Fruit fly (Drosophila melanogaster): ENCODE data around the gene CG13124.

Gene CG13124

DNA sequence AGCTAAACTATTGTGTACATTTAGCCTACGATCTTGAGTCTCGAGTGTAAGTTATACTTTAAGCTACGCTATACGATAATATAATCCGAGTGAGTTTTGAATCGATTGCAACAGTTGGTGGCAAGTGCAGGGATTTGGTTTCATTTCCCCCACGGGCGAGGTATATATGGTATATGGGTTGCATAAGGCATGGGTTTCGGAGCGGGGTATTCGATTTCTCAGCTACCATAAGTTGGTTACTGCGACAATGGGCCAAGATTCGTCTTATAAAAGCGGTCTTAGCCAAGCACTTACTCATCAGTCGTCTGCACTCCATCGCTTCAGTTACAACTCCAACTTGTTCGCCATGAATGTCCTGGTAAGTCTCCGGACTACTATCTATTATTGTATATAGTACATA is 21.8 kb upstream of the CG13124 start, which contains the start of gene CG42367:
TSS of gene CG42367 (plus strand) at position 301 of the 400 bp plus-strand sequence.
- TF ChIP-seq CG8159 (tag; optimal IDR thresholded peaks at IDR 0.05) = no peak
- TF ChIP-seq Pif1B (GFP tag; optimal IDR thresholded peaks at IDR 0.05) = no peak
- no peak for TF ChIP-seq CG32121 (GFP tag; IDR thresholded peaks at IDR 0.05)
- TF ChIP-seq CG4496 (GFP tag; IDR thresholded peaks at IDR 0.05) = no peak
- TF ChIP-seq CG12605 (GFP tag; IDR thresholded peaks at IDR 0.05) = no peak
- TF ChIP-seq D1 (tag; optimal IDR thresholded peaks at IDR 0.05) = no peak
- no peak for TF ChIP-seq Pif1A (GFP tag; optimal IDR thresholded peaks at IDR 0.05)
- no peak for TF ChIP-seq CG10348 (GFP tag; IDR thresholded peaks at IDR 0.05)
- TF ChIP-seq EcR (GFP tag; optimal IDR thresholded peaks at IDR 0.05) = no peak
- no peak for TF ChIP-seq fd96Ca (GFP tag; IDR thresholded peaks at IDR 0.05)
- no peak for TF ChIP-seq CG14655 (GFP tag; optimal IDR thresholded peaks at IDR 0.05)
- no peak for TF ChIP-seq CG17806 (tag; optimal IDR thresholded peaks at IDR 0.05)
- no peak for TF ChIP-seq CG13204 (GFP tag; optimal IDR thresholded peaks at IDR 0.05)
- TF ChIP-seq CG8301 (tag; optimal IDR thresholded peaks at IDR 0.05) = no peak
- TF ChIP-seq Snoo (tag; optimal IDR thresholded peaks at IDR 0.05) = no peak
- no peak for TF ChIP-seq gl (tag; optimal IDR thresholded peaks at IDR 0.05)
- TF ChIP-seq rn (GFP tag; IDR thresholded peaks at IDR 0.05) = no peak

DNA sequence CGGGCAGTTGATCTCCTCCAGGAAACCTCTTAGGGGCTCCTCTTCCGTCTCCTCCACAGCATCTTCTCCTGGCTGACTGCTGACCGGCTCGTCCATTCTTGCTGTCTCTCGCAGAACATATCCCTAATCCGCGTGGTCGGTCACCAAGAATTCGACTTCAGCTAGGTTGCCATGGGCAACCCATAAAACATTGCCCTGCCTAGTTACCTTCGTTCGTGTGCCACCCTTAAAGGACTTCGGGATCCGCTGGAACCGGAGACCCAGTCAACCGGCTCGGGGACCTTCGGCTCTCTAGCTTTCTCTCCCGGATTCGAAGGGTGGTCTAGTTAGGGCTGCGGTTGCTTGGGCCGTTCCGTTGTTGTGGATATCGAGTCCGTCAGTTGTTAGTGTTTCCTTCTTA is 16.3 kb upstream of the CG13124 start, which contains the start of the genes TbCMF46 and CG42366:
TSS of gene TbCMF46 (minus strand) at position 101 of the 400 bp plus-strand sequence.
TSS of gene CG42366 (plus strand) at position 397 of the 400 bp plus-strand sequence.
- TF ChIP-seq CG8159 (tag; optimal IDR thresholded peaks at IDR 0.05) = no peak
- no peak for TF ChIP-seq CG14655 (GFP tag; optimal IDR thresholded peaks at IDR 0.05)
- TF ChIP-seq CG34367 (tag; optimal IDR thresholded peaks at IDR 0.05) = no peak
- TF ChIP-seq Ets98B (GFP tag; IDR thresholded peaks at IDR 0.05) = no peak
- no peak for TF ChIP-seq fd96Ca (GFP tag; IDR thresholded peaks at IDR 0.05)
- TF ChIP-seq rn (GFP tag; IDR thresholded peaks at IDR 0.05) = no peak
- TF ChIP-seq CG4496 (GFP tag; IDR thresholded peaks at IDR 0.05) = no peak
- TF ChIP-seq gl (tag; optimal IDR thresholded peaks at IDR 0.05) = no peak
- TF ChIP-seq D1 (tag; optimal IDR thresholded peaks at IDR 0.05) = no peak
- no peak for TF ChIP-seq Pif1B (GFP tag; optimal IDR thresholded peaks at IDR 0.05)
- no peak for TF ChIP-seq CG17806 (tag; optimal IDR thresholded peaks at IDR 0.05)
- no peak for TF ChIP-seq Pif1A (GFP tag; optimal IDR thresholded peaks at IDR 0.05)
- no peak for TF ChIP-seq CG8301 (tag; optimal IDR thresholded peaks at IDR 0.05)
- TF ChIP-seq CG10348 (GFP tag; IDR thresholded peaks at IDR 0.05) = no peak
- TF ChIP-seq CG9948 (tag; optimal IDR thresholded peaks at IDR 0.05) = no peak
- no peak for TF ChIP-seq CG13204 (GFP tag; optimal IDR thresholded peaks at IDR 0.05)
- no peak for TF ChIP-seq Snoo (tag; optimal IDR thresholded peaks at IDR 0.05)
- no peak for TF ChIP-seq EcR (GFP tag; optimal IDR thresholded peaks at IDR 0.05)
- TF ChIP-seq CG32121 (GFP tag; IDR thresholded peaks at IDR 0.05) = no peak

DNA sequence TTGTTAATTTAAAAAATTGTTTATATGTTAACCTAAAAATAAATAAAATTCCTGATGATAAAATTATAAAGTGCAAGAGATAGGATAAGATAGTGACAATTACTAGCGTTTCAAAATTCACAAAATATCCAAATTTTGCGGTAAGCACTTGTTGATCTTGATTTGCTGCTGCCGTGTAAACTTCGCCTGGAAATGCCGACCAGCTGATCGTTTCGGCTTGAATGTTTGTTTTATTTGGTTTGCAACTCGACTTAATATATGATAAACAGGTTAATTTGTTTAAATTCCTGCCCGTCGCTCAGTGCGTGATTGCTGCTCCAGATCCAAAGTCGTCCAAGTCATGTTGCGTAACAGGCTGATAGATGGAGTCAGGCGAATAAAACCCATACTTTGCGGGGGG is 13.0 kb upstream of the CG13124 start, which contains the start of gene CG4592:
TSS of gene CG4592 (plus strand) at position 233 of the 400 bp plus-strand sequence.
- TF ChIP-seq CG12605 (GFP tag; IDR thresholded peaks at IDR 0.05) (peak; percentile 66), D1 (tag; optimal IDR thresholded peaks at IDR 0.05) (peak; percentile 2), gl (tag; optimal IDR thresholded peaks at IDR 0.05) (peak; percentile 36), fd96Ca (GFP tag; IDR thresholded peaks at IDR 0.05) (peak; percentile 82; the same call in 2 of the 3 replicates), CG4496 (GFP tag; IDR thresholded peaks at IDR 0.05) (peak; percentile 87), Pif1A (GFP tag; optimal IDR thresholded peaks at IDR 0.05) (peak; percentile 81), CG9948 (tag; optimal IDR thresholded peaks at IDR 0.05) (peak; percentile 54), CG10348 (GFP tag; IDR thresholded peaks at IDR 0.05) (no peak), CG34367 (tag; optimal IDR thresholded peaks at IDR 0.05) (peak; percentile 68), CG8159 (tag; optimal IDR thresholded peaks at IDR 0.05) (peak; percentile 65), Pif1B (GFP tag; optimal IDR thresholded peaks at IDR 0.05) (peak; percentile 77), rn (GFP tag; IDR thresholded peaks at IDR 0.05) (no peak), Ets98B (GFP tag; IDR thresholded peaks at IDR 0.05) (peak; percentile 84), CG14655 (GFP tag; optimal IDR thresholded peaks at IDR 0.05) (no peak), CG13204 (GFP tag; optimal IDR thresholded peaks at IDR 0.05) (no peak), CG32121 (GFP tag; IDR thresholded peaks at IDR 0.05) (peak; percentile 82), Snoo (tag; optimal IDR thresholded peaks at IDR 0.05) (no peak)

DNA sequence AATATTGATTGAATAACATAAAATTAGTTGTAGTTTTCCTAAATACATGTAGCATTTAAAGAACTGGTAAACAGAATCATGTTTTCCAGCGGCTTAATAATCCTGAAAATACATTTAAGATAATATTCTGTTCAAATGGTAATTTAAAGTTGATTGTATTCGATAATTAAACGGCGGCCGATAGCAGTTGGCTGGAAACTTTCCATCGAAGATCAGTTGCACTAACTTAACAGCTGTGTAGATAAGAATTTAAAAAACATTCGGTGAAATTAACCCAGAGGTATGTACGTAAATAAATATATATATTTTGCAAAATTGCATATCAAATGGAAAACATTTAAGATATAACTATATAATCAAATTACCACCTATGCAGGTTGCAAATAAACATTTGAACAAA is 11.5 kb upstream of the CG13124 start, which contains the start of gene CG4594:
TSS of gene CG4594 (plus strand) at position 212 of the 400 bp plus-strand sequence.
- TF ChIP-seq CG32121 (GFP tag; IDR thresholded peaks at IDR 0.05) (no peak), fd96Ca (GFP tag; IDR thresholded peaks at IDR 0.05) (no peak), D1 (tag; optimal IDR thresholded peaks at IDR 0.05) (no peak), Ets98B (GFP tag; IDR thresholded peaks at IDR 0.05) (no peak), Pif1B (GFP tag; optimal IDR thresholded peaks at IDR 0.05) (no peak), CG8159 (tag; optimal IDR thresholded peaks at IDR 0.05) (no peak)

DNA sequence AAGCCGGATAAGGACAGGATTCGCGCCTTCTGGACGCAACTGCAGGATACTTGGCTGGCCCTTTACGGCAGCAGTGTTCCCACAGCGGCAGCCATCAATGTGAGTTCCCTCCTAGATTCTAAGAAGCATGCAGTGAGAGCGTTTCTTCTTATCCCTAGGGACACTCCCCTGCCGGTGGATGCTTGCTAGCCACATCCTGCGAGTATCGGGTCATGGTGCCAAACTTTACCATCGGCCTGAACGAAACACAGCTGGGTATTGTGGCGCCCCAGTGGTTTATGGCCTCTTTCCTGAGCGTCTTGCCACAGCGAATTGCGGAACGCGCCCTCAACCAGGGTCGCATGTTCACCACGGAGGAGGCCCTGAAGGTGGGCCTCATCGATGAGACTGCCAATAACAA is 10.8 kb upstream of the CG13124 start:
- TF ChIP-seq CG4496 (GFP tag; IDR thresholded peaks at IDR 0.05) = no peak
- TF ChIP-seq CG9948 (tag; optimal IDR thresholded peaks at IDR 0.05) = no peak

DNA sequence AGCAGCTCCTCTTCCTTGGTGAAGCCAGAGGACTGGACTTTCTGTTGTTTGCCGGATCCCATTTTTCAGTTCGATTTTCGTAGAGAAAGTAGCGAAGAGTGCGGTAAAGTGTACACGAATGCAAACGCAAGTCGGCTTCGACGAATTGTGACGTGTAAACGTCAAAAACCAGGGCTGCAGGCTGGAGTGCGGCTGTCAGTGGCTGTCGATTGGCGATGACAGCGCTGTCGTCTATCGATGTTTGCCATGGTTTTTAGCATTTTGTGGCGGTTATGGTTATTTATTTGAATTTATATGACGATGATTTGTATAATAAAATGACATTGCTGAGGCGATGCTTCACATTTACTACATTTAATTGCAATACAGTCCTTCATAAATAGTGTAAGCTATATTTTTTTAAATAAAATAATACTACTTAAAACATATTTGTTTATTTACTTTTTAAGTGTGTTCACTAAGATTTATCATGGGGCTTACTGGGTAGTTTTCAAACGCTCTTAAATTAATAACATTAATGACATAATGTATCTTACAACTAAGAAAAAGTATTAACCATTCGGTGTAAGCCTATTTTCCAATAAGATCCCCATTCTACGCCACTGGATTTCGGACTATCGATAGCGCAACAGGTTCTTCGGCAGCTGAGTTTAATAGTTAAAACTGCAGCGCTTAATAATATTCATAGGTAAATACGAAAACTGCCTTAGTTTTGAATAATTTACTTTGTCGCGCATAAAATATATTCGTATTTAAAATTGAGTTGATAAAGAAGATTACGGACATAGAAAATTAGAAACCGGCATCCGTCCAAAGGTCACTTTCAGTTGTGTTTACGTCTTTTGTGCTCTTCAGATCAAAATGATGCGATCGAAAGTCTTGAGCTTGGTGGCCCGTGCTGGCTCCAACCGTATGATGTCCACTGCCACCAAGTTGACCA is 9.9 kb upstream of the CG13124 start, which contains the start of the genes CG5885 and CG4598:
TSS of gene CG5885 (minus strand) at position 311 of the 940 bp plus-strand sequence.
TSS of gene CG4598 (plus strand) at position 599 of the 940 bp plus-strand sequence.
- peak; percentile 81 for TF ChIP-seq gl (tag; optimal IDR thresholded peaks at IDR 0.05)
- peak; percentile 2 for TF ChIP-seq CG34367 (tag; optimal IDR thresholded peaks at IDR 0.05)
- TF ChIP-seq CG10348 (GFP tag; IDR thresholded peaks at IDR 0.05) = no peak
- TF ChIP-seq CG13204 (GFP tag; optimal IDR thresholded peaks at IDR 0.05) = peak; percentile 42
- no peak for TF ChIP-seq rn (GFP tag; IDR thresholded peaks at IDR 0.05)
- peak; percentile 69 for TF ChIP-seq Pif1B (GFP tag; optimal IDR thresholded peaks at IDR 0.05)
- TF ChIP-seq CG8159 (tag; optimal IDR thresholded peaks at IDR 0.05) = peak; percentile 63
- peak; percentile 58 for TF ChIP-seq CG9948 (tag; optimal IDR thresholded peaks at IDR 0.05)
- peak; percentile 78 for TF ChIP-seq Ets98B (GFP tag; IDR thresholded peaks at IDR 0.05)
- TF ChIP-seq CG12605 (GFP tag; IDR thresholded peaks at IDR 0.05) = peak; percentile 80
- TF ChIP-seq Snoo (tag; optimal IDR thresholded peaks at IDR 0.05) = peak; percentile 44
- TF ChIP-seq Pif1A (GFP tag; optimal IDR thresholded peaks at IDR 0.05) = peak; percentile 82
- TF ChIP-seq CG4496 (GFP tag; IDR thresholded peaks at IDR 0.05) = peak; percentile 39
- TF ChIP-seq CG14655 (GFP tag; optimal IDR thresholded peaks at IDR 0.05) = peak; percentile 78
- peak; percentile 10 for TF ChIP-seq EcR (GFP tag; optimal IDR thresholded peaks at IDR 0.05)
- TF ChIP-seq CG32121 (GFP tag; IDR thresholded peaks at IDR 0.05) = peak; percentile 76
- peak; percentile 42 for TF ChIP-seq CG17806 (tag; optimal IDR thresholded peaks at IDR 0.05)
- TF ChIP-seq fd96Ca (GFP tag; IDR thresholded peaks at IDR 0.05) = peak; percentile 43; the same call in 1 of the 3 replicates
- peak; percentile 63 for TF ChIP-seq CG8301 (tag; optimal IDR thresholded peaks at IDR 0.05)
- TF ChIP-seq CG15710 (tag; optimal IDR thresholded peaks at IDR 0.05) = peak; percentile 55
- TF ChIP-seq D1 (tag; optimal IDR thresholded peaks at IDR 0.05) = no peak
